Worm (Caenorhabditis elegans): Measurements from ENCODE around the gene msp-152.
A peak's percentile ranks its signal among the peaks of the same experiment; 100 is the strongest.

Gene msp-152

DNA sequence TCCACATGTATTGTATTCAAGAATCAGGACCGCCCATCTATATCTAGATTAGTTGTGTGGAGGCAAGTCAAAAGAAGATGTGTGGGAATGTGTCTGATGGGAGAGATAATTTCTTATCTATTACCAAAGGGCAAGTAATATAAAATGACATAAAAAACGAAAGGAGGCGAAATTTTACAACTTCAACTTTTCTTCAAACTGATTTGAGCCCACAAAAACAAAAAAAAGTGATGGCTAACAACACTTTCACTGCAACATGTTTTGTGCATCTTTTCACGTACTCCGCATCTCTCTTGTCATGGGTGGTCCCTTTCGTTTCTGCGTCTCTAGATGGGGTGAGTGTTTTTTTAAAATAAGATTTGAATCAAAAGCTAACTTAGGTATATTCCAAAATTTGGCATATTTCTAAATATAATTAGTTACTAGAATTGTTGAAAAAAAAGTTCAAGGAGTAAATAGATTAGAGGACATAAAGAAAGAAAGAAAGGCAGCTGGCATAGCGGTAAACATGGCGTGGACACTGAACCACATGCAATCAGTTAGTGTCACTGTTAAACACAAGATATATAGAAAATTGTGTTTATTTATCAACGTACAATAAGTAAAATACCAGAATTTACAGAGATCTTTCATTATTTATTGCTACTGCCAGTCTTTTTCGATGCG, 8.8 kb downstream of the msp-152 start, which contains the start of gene ZK546.19 (continued):
- TF ChIP-seq nhr-129 (tag; optimal IDR thresholded peaks at IDR 0.05) (peak; percentile 64), ZK546.5 (tag; optimal IDR thresholded peaks at IDR 0.05) (no peak), lin-11 (tag; optimal IDR thresholded peaks at IDR 0.05) (no peak), unc-62 (GFP tag; optimal IDR thresholded peaks at IDR 0.05) (no peak), ceh-82 (tag; optimal IDR thresholded peaks at IDR 0.05) (no peak), elt-3 (tag; optimal IDR thresholded peaks at IDR 0.05) (no peak), nhr-10 (tag; optimal IDR thresholded peaks at IDR 0.05) (no peak), lin-39 (tag; optimal IDR thresholded peaks at IDR 0.05) (no peak), nhr-21 (tag; optimal IDR thresholded peaks at IDR 0.05) (no peak)

DNA sequence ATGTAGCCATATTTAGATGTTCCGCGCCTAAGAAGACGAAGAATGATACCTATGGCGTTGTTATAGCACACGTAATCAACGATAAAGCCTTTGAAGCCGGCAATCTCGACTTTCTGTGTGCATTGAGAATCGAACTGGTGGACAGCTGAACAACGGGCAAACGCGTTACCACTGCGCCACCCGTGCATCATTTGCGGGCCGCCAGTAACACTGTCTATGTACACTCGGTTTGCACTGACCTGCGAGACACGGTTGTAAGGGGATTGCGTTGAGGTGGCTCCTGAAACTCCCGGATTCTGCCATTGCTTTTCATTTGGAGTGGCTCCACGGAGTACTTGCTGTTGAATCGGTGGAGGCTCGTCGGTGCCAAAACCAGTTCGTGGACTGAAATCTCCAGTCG, 9.6 kb downstream of the msp-152 start:
- TF ChIP-seq mab-5 (tag; optimal IDR thresholded peaks at IDR 0.05): no peak
- peak; percentile 22 for TF ChIP-seq gmeb-1 (tag; optimal IDR thresholded peaks at IDR 0.05)
- peak; percentile 7 for TF ChIP-seq unc-55 (GFP tag; optimal IDR thresholded peaks at IDR 0.05)
- TF ChIP-seq unc-39 (tag; optimal IDR thresholded peaks at IDR 0.05): no peak
- peak in 1 of 2 experiments; percentile 13 for TF ChIP-seq lsy-2 (tag; optimal IDR thresholded peaks at IDR 0.05)
- TF ChIP-seq nhr-21 (tag; optimal IDR thresholded peaks at IDR 0.05): no peak
- peak; percentile 34 for TF ChIP-seq sma-9 (GFP tag; optimal IDR thresholded peaks at IDR 0.05)
- TF ChIP-seq sma-9 (tag; optimal IDR thresholded peaks at IDR 0.05): no peak
- TF ChIP-seq C34F6.9 (tag; optimal IDR thresholded peaks at IDR 0.05): peak; percentile 27
- peak; percentile 19 for TF ChIP-seq Y55F3AM.14 (GFP tag; optimal IDR thresholded peaks at IDR 0.05)
- TF ChIP-seq nhr-129 (tag; optimal IDR thresholded peaks at IDR 0.05): peak; percentile 72
- no peak for TF ChIP-seq nhr-6 (tag; optimal IDR thresholded peaks at IDR 0.05)
- TF ChIP-seq nhr-10 (tag; optimal IDR thresholded peaks at IDR 0.05): no peak
- peak; percentile 31 for TF ChIP-seq ama-1 (optimal IDR thresholded peaks at IDR 0.05)
- TF ChIP-seq sem-4 (tag; optimal IDR thresholded peaks at IDR 0.05): no peak
- peak; percentile 52 for TF ChIP-seq sma-3 (GFP tag; optimal IDR thresholded peaks at IDR 0.05)
- TF ChIP-seq ZK546.5 (tag; optimal IDR thresholded peaks at IDR 0.05): no peak
- peak; percentile 27 for TF ChIP-seq lin-11 (tag; optimal IDR thresholded peaks at IDR 0.05)
- TF ChIP-seq F13H6.1 (tag; optimal IDR thresholded peaks at IDR 0.05): peak; percentile 27
- peak; percentile 6 for TF ChIP-seq fos-1 (tag; optimal IDR thresholded peaks at IDR 0.05)

DNA sequence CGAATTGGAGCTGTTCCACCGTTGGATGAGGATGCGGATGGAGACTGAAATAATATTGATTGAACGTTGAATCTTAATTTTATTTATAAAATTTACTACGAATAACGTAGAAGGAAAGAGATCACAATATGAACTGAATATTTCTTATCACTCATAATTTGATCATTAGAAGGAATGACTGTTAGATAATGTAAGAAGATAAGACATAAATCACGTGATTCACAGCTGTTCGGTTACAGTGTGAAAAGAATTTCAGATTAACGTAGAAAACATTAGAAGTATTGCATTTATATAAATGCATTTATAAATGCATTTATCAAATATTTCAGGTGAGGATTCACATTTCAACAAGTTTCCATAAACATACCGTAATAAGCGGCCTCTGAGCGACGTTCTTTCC, 10.0 kb downstream of the msp-152 start:
- TF ChIP-seq sma-9 (GFP tag; optimal IDR thresholded peaks at IDR 0.05) (peak; percentile 40), sma-9 (tag; optimal IDR thresholded peaks at IDR 0.05) (no peak), crh-2 (tag; optimal IDR thresholded peaks at IDR 0.05) (peak; percentile 19), lin-11 (tag; optimal IDR thresholded peaks at IDR 0.05) (no peak), fos-1 (tag; optimal IDR thresholded peaks at IDR 0.05) (peak; percentile 75), gmeb-1 (tag; optimal IDR thresholded peaks at IDR 0.05) (peak; percentile 7), unc-39 (tag; optimal IDR thresholded peaks at IDR 0.05) (no peak)

DNA sequence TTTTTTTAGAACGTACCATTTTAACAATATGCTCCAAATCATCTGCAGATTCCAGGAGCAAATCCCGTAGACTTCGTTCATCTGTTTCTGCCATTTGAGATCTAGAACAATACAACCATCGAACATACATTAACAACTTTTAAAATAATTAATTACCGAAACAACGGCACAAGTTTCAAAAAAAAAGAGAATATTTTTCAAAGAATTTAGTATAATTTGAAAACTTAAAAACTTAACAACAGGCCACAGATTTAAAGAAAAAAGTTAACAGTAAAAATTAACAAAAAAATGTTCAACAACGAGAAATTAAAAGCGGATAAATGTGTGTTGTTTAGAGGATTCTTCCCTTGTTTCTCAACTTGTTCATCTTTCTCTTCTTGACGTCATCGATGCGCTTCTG, 11.0 kb downstream of the msp-152 start, which contains the start of gene mdt-4:
Gene mdt-4 (minus strand): TSS at position 101 of the 400 bp plus-strand sequence.
- TF ChIP-seq R02D3.7 (tag; optimal IDR thresholded peaks at IDR 0.05) (no peak), ztf-1 (GFP tag; conservative IDR thresholded peaks at IDR 0.05) (no peak), zag-1 (tag; optimal IDR thresholded peaks at IDR 0.05) (no peak), Y55F3AM.14 (GFP tag; optimal IDR thresholded peaks at IDR 0.05) (no peak), ceh-16 (tag; optimal IDR thresholded peaks at IDR 0.05) (no peak)

DNA sequence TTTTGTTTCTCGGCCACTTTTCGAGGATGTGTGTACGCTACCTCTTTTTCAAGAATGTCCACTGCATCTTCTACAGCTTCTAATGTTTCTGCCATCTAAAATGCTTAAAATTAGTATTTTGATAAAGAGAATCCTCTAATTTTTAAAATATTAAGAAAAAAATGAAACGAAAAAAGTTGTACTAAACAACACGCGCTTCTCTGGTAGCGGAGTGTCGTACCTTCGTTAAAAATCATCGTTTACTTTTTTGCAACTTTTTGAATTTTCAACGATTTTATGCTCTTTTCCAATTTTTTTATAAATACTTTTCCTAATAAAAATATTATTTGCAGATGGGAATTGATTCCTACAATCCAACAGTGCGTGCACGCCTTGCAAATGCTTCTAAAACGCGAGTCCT, 12.9 kb downstream of the msp-152 start, which contains the start of the genes gldi-11 and ZK546.2:
Gene gldi-11 (minus strand): TSS at position 95 of the 400 bp plus-strand sequence.
Gene ZK546.2 (plus strand): TSS at position 333 of the 400 bp plus-strand sequence.
- TF ChIP-seq C34F6.9 (tag; optimal IDR thresholded peaks at IDR 0.05) (peak; percentile 39), Y55F3AM.14 (GFP tag; optimal IDR thresholded peaks at IDR 0.05) (no peak), nhr-237 (tag; optimal IDR thresholded peaks at IDR 0.05) (no peak), peb-1 (tag; optimal IDR thresholded peaks at IDR 0.05) (no peak), nhr-129 (tag; optimal IDR thresholded peaks at IDR 0.05) (no peak), nhr-21 (tag; optimal IDR thresholded peaks at IDR 0.05) (no peak), unc-55 (GFP tag; optimal IDR thresholded peaks at IDR 0.05) (peak; percentile 27), sma-9 (GFP tag; optimal IDR thresholded peaks at IDR 0.05) (no peak), sma-9 (tag; optimal IDR thresholded peaks at IDR 0.05) (no peak), lsy-2 (tag; optimal IDR thresholded peaks at IDR 0.05) (peak in 1 of 2 experiments; percentile 29), nhr-23 (tag; optimal IDR thresholded peaks at IDR 0.05) (no peak), nhr-10 (tag; optimal IDR thresholded peaks at IDR 0.05) (no peak), F13H6.1 (tag; optimal IDR thresholded peaks at IDR 0.05) (no peak), ZK546.5 (tag; optimal IDR thresholded peaks at IDR 0.05) (no peak), blmp-1 (tag; optimal IDR thresholded peaks at IDR 0.05; ENCODE audit: insufficient read depth) (no peak), lin-11 (tag; optimal IDR thresholded peaks at IDR 0.05) (no peak), ztf-11 (tag; optimal IDR thresholded peaks at IDR 0.05) (no peak), nhr-77 (tag; optimal IDR thresholded peaks at IDR 0.05) (no peak), sma-3 (GFP tag; optimal IDR thresholded peaks at IDR 0.05) (no peak), ztf-1 (GFP tag; conservative IDR thresholded peaks at IDR 0.05) (no peak), R02D3.7 (tag; optimal IDR thresholded peaks at IDR 0.05) (no peak), mdl-1 (tag; optimal IDR thresholded peaks at IDR 0.05) (no peak), elt-1 (tag; optimal IDR thresholded peaks at IDR 0.05) (no peak), ceh-16 (tag; optimal IDR thresholded peaks at IDR 0.05) (no peak), mab-5 (tag; optimal IDR thresholded peaks at IDR 0.05) (no peak), snpc-4 (tag; optimal IDR thresholded peaks at IDR 0.05) (no peak), ama-1 (optimal IDR thresholded peaks at IDR 0.05) (peak; percentile 49), lin-39 (tag; optimal IDR thresholded peaks at IDR 0.05) (no peak), skn-1 (tag; optimal IDR thresholded peaks at IDR 0.05) (no peak)
